Worm (Caenorhabditis elegans) whole organism, mixed stage, embryonic: ENCODE measurements around the gene C36B7.4.

ENCODE experiments used
- blmp-1 ChIP-seq: fragments of 150-350 bp; optimal IDR thresholded peaks from 2 replicates; lab custom pipeline; 2014; ENCODE audit warnings: missing biosample characterization, missing genetic modification characterization
- ceh-83 ChIP-seq: fragments of 200-800 bp; sonication (Bioruptor generic); optimal IDR thresholded peaks from 2 replicates; lab custom pipeline; 2018; ENCODE audit warnings: mild to moderate bottlenecking, missing genetic modification characterization, missing compliant biosample characterization
- drap-1 ChIP-seq: fragments of 200-800 bp; sonication (Bioruptor generic); optimal IDR thresholded peaks from 3 replicates; lab custom pipeline; 2018; ENCODE audit warnings: mild to moderate bottlenecking, missing genetic modification characterization, missing compliant biosample characterization
- elt-1 ChIP-seq: sonication (generic microtip); optimal IDR thresholded peaks from 2 replicates; lab custom pipeline; 2017; ENCODE audit warnings: missing genetic modification characterization, mild to moderate bottlenecking, missing compliant biosample characterization, antibody characterized with exemption, moderate library complexity, borderline replicate concordance; ENCODE audit not compliant: insufficient read depth
- elt-3 ChIP-seq: fragments of 150-350 bp; optimal IDR thresholded peaks from 2 replicates; lab custom pipeline; 2014; ENCODE audit warnings: missing biosample characterization, missing genetic modification characterization
- hlh-1 ChIP-seq: fragments of 150-350 bp; optimal IDR thresholded peaks from 2 replicates; lab custom pipeline; 2014; ENCODE audit warnings: missing biosample characterization, missing genetic modification reagents, missing genetic modification characterization
- lsy-2 ChIP-seq: fragments of 150-350 bp; optimal IDR thresholded peaks from 2 replicates; lab custom pipeline; 2014; ENCODE audit warnings: missing biosample characterization, missing genetic modification characterization
- nhr-12 ChIP-seq: fragments of 150-350 bp; optimal IDR thresholded peaks from 2 replicates; lab custom pipeline; 2014; ENCODE audit warnings: missing biosample characterization, missing genetic modification characterization
- nhr-76 ChIP-seq: sonication (generic microtip); optimal IDR thresholded peaks from 2 replicates; lab custom pipeline; 2017; ENCODE audit warnings: missing biosample characterization, missing genetic modification characterization
- pha-4 ChIP-seq: fragments of 150-350 bp; optimal IDR thresholded peaks from 2 replicates; lab custom pipeline; 2018; ENCODE audit warnings: missing biosample characterization, missing genetic modification reagents, missing genetic modification characterization
- snpc-4 ChIP-seq: fragments of 150-350 bp; optimal IDR thresholded peaks from 2 replicates; lab custom pipeline; 2014; ENCODE audit warnings: missing biosample characterization, missing genetic modification characterization
- ztf-11 ChIP-seq: fragments of 150-350 bp; optimal IDR thresholded peaks from 2 replicates; lab custom pipeline; 2014; ENCODE audit warnings: missing biosample characterization, missing genetic modification characterization

- TF ChIP-seq ceh-83 (GFP tag; lab: Kevin White, UChicago), result no peak
- TF ChIP-seq blmp-1 (tag; lab: Kevin White, UChicago), result no peak
- TF ChIP-seq hlh-1, result no peak
- no peak for TF ChIP-seq elt-3 (tag; lab: Kevin White, UChicago)
- no peak for TF ChIP-seq nhr-12 (tag; lab: Kevin White, UChicago)
- no peak for TF ChIP-seq pha-4 (tag; lab: Kevin White, UChicago)
- TF ChIP-seq lsy-2 (tag; lab: Kevin White, UChicago), result no peak
- TF ChIP-seq snpc-4, result no peak
- TF ChIP-seq drap-1, result no peak
- no peak for TF ChIP-seq nhr-76
- TF ChIP-seq elt-1 (tag; lab: Kevin White, UChicago), result no peak
- no peak for TF ChIP-seq ztf-11 (tag; lab: Kevin White, UChicago)
Observed at ce11 chrX:7035937-7036336, 49.9 kb downstream of the C36B7.4 start, which contains the start of gene cest-19.
